Worm (Caenorhabditis elegans) whole organism, L4 larva: ENCODE measurements around the gene C16B8.3.

ENCODE experiments used
- F44E2.7 ChIP-seq: fragments of 200-800 bp; sonication (Bioruptor generic); IDR thresholded peaks from 2 replicates; pipeline ENCODE4 v2.1.2; 2022; ENCODE audit warnings: missing genetic modification characterization, missing compliant biosample characterization
- Y5F2A.4 ChIP-seq: fragments of 200-800 bp; sonication (Bioruptor generic); optimal IDR thresholded peaks from 2 replicates; lab custom pipeline; 2018; ENCODE audit warnings: mild to moderate bottlenecking, missing genetic modification characterization, missing compliant biosample characterization
- ZK337.2 ChIP-seq: fragments of 200-800 bp; sonication (Bioruptor generic); IDR thresholded peaks from 2 replicates; pipeline ENCODE4 v1.3.6; 2022; ENCODE audit warnings: missing genetic modification reagents, missing genetic modification characterization, missing compliant biosample characterization
- aha-1 ChIP-seq: fragments of 150-350 bp; peaks from one replicate; lab custom pipeline; 2014; ENCODE audit warnings: missing biosample characterization, missing genetic modification characterization
- aly-2 ChIP-seq: sonication (generic microtip); optimal IDR thresholded peaks from 2 replicates; lab custom pipeline; 2018; ENCODE audit warnings: missing biosample characterization, missing genetic modification characterization
- ama-1 ChIP-seq: fragments of 150-350 bp; optimal IDR thresholded peaks from 2 replicates; lab custom pipeline; 2014; ENCODE audit warnings: inconsistent platforms, mixed read lengths
- attf-4 ChIP-seq: sonication (generic microtip); optimal IDR thresholded peaks from 3 replicates; lab custom pipeline; 2017; ENCODE audit warnings: missing biosample characterization, missing genetic modification characterization
- ceh-20 ChIP-seq: fragments of 200-800 bp; sonication (Bioruptor generic); IDR thresholded peaks from 2 replicates; pipeline ENCODE4 v1.3.6; 2022; ENCODE audit warnings: missing genetic modification reagents, missing genetic modification characterization, missing compliant biosample characterization
- ceh-32 ChIP-seq: sonication (generic microtip); optimal IDR thresholded peaks from 2 replicates; lab custom pipeline; 2016; ENCODE audit warnings: mild to moderate bottlenecking, missing genetic modification characterization, missing compliant biosample characterization; ENCODE audit not compliant: poor library complexity
- daf-19 ChIP-seq: fragments of 200-800 bp; sonication (Bioruptor generic); conservative IDR thresholded peaks from 2 replicates; pipeline ENCODE4 v1.3.6; 2022; ENCODE audit warnings: missing genetic modification characterization, missing compliant biosample characterization
- dmd-8 ChIP-seq: fragments of 200-800 bp; sonication (Bioruptor generic); IDR thresholded peaks from 2 replicates; pipeline ENCODE4 v1.3.6; 2022; ENCODE audit warnings: missing genetic modification characterization, missing compliant biosample characterization
- dve-1 ChIP-seq: sonication (generic microtip); optimal IDR thresholded peaks from 2 replicates; lab custom pipeline; 2017; ENCODE audit warnings: antibody characterized with exemption, mild to moderate bottlenecking, missing genetic modification characterization, missing compliant biosample characterization; ENCODE audit not compliant: insufficient read depth
- egl-27 ChIP-seq: sonication (generic microtip); optimal IDR thresholded peaks from 3 replicates; lab custom pipeline; 2017; ENCODE audit warnings: missing biosample characterization, missing genetic modification reagents, missing genetic modification characterization
- hif-1 ChIP-seq, 2 experiments: sonication (generic microtip); optimal IDR thresholded peaks; 2 replicates each; lab custom pipeline; 2016 to 2017; ENCODE audit warnings: missing compliant biosample characterization in 2 of 2, missing genetic modification characterization in 2 of 2, missing genetic modification reagents in 2 of 2, missing genotype in 2 of 2, mild to moderate bottlenecking in 1 of 2
- hlh-30 ChIP-seq: sonication (generic microtip); optimal IDR thresholded peaks from 2 replicates; lab custom pipeline; 2017; ENCODE audit warnings: antibody characterized with exemption, mild to moderate bottlenecking, missing genetic modification characterization, missing compliant biosample characterization; ENCODE audit not compliant: insufficient read depth
- jun-1 ChIP-seq: fragments of 150-350 bp; optimal IDR thresholded peaks from 2 replicates; lab custom pipeline; 2014; ENCODE audit warnings: missing biosample characterization, missing genetic modification reagents, missing genetic modification characterization
- lin-13 ChIP-seq: fragments of 150-350 bp; optimal IDR thresholded peaks from 2 replicates; lab custom pipeline; 2014; ENCODE audit warnings: missing biosample characterization, missing genetic modification reagents, missing genetic modification characterization
- lin-15B ChIP-seq: fragments of 150-350 bp; sonication (generic microtip); optimal IDR thresholded peaks from 3 replicates; lab custom pipeline; 2014; ENCODE audit warnings: missing biosample characterization, missing genetic modification characterization
- lin-29 ChIP-seq: fragments of 200-800 bp; sonication (Bioruptor generic); IDR thresholded peaks from 2 replicates; pipeline ENCODE4 v1.3.6; 2022; ENCODE audit warnings: missing genetic modification reagents, missing genetic modification characterization, missing compliant biosample characterization
- lin-39 ChIP-seq: fragments of 150-350 bp; optimal IDR thresholded peaks from 2 replicates; lab custom pipeline; 2014; ENCODE audit warnings: missing biosample characterization, missing genetic modification reagents, missing genetic modification characterization
- lir-3 ChIP-seq: sonication (generic microtip); optimal IDR thresholded peaks from 2 replicates; lab custom pipeline; 2016; ENCODE audit warnings: mild to moderate bottlenecking, missing genetic modification characterization, missing compliant biosample characterization
- lsy-2 ChIP-seq, 2 experiments: fragments of 150-350 bp in 1 of 2; sonication (generic microtip) in 1 of 2; optimal IDR thresholded peaks; 2 replicates each; lab custom pipeline; 2014 to 2017; ENCODE audit warnings: missing biosample characterization in 2 of 2, missing genetic modification characterization in 2 of 2
- madf-9 ChIP-seq: fragments of 200-800 bp; sonication (Bioruptor generic); conservative IDR thresholded peaks from 2 replicates; pipeline ENCODE4 v1.3.6; 2022; ENCODE audit warnings: missing genetic modification reagents, missing genetic modification characterization, missing compliant biosample characterization
- mes-2 ChIP-seq: sonication (generic microtip); optimal IDR thresholded peaks from 2 replicates; lab custom pipeline; 2016; ENCODE audit warnings: missing genotype, mild to moderate bottlenecking, missing genetic modification characterization, missing compliant biosample characterization; ENCODE audit not compliant: poor library complexity, severe bottlenecking
- nhr-11 ChIP-seq: fragments of 150-350 bp; optimal IDR thresholded peaks from 2 replicates; lab custom pipeline; 2014; ENCODE audit warnings: missing biosample characterization, missing genetic modification characterization
- nhr-111 ChIP-seq: fragments of 200-800 bp; sonication (Bioruptor generic); optimal IDR thresholded peaks from 2 replicates; lab custom pipeline; 2018; ENCODE audit warnings: mild to moderate bottlenecking, missing genetic modification characterization, missing compliant biosample characterization
- nhr-237 ChIP-seq: sonication (generic microtip); optimal IDR thresholded peaks from 2 replicates; lab custom pipeline; 2017; ENCODE audit warnings: missing biosample characterization, missing genetic modification characterization
- nhr-25 ChIP-seq: sonication (generic microtip); optimal IDR thresholded peaks from 2 replicates; lab custom pipeline; 2017; ENCODE audit warnings: missing genetic modification characterization, mild to moderate bottlenecking, missing compliant biosample characterization, antibody characterized with exemption, moderate library complexity, borderline replicate concordance; ENCODE audit not compliant: insufficient read depth
- nhr-42 ChIP-seq: fragments of 200-800 bp; sonication (Bioruptor generic); IDR thresholded peaks from 2 replicates; pipeline ENCODE4 v1.3.6; 2022; ENCODE audit warnings: missing genetic modification characterization, missing compliant biosample characterization
- nhr-48 ChIP-seq: sonication (generic microtip); optimal IDR thresholded peaks from 2 replicates; lab custom pipeline; 2016; ENCODE audit warnings: mild to moderate bottlenecking, missing genetic modification characterization, missing compliant biosample characterization
- nhr-6 ChIP-seq: fragments of 150-350 bp; optimal IDR thresholded peaks from 2 replicates; lab custom pipeline; 2014; ENCODE audit warnings: missing biosample characterization, missing genetic modification characterization
- nhr-76 ChIP-seq: fragments of 150-350 bp; optimal IDR thresholded peaks from 2 replicates; lab custom pipeline; 2014; ENCODE audit warnings: missing biosample characterization, missing genetic modification characterization
- pha-4 ChIP-seq, 2 experiments: fragments of 150-350 bp in 1 of 2; fragments of 200-800 bp in 1 of 2; sonication (Bioruptor generic) in 1 of 2; IDR thresholded peaks in 1 of 2; optimal IDR thresholded peaks in 1 of 2; 2 replicates each; pipeline versions ENCODE4 v1.3.6 to Lab custom; 2014 to 2022; ENCODE audit warnings: missing genetic modification characterization in 2 of 2, missing genetic modification reagents in 2 of 2, missing biosample characterization in 1 of 2, missing compliant biosample characterization in 1 of 2
- php-3 ChIP-seq: fragments of 200-800 bp; sonication (Bioruptor generic); IDR thresholded peaks from 2 replicates; pipeline ENCODE4 v1.3.6; 2022; ENCODE audit warnings: missing genetic modification reagents, missing genetic modification characterization, missing compliant biosample characterization
- skn-1 ChIP-seq: fragments of 150-350 bp; optimal IDR thresholded peaks from 2 replicates; lab custom pipeline; 2014; ENCODE audit warnings: missing biosample characterization, missing genetic modification characterization
- spr-1 ChIP-seq: sonication (generic microtip); optimal IDR thresholded peaks from 2 replicates; lab custom pipeline; 2016; ENCODE audit warnings: mild to moderate bottlenecking, missing genetic modification characterization, missing compliant biosample characterization
- tag-97 ChIP-seq: fragments of 200-800 bp; sonication (Bioruptor generic); IDR thresholded peaks from 2 replicates; pipeline ENCODE4 v1.3.6; 2022; ENCODE audit warnings: missing genetic modification characterization, missing compliant biosample characterization
- unc-130 ChIP-seq: sonication (generic microtip); optimal IDR thresholded peaks from 2 replicates; lab custom pipeline; 2016; ENCODE audit warnings: missing genetic modification reagents, missing genetic modification characterization, missing compliant biosample characterization
- unc-62 ChIP-seq, 3 experiments: fragments of 150-350 bp in 1 of 3; sonication (generic microtip); optimal IDR thresholded peaks in 2 of 3; peaks in 1 of 3; 1 replicate in 1 of 3; 2 replicates in 2 of 3; lab custom pipeline; 2014 to 2017; ENCODE audit warnings: missing biosample characterization in 3 of 3, missing genetic modification characterization in 3 of 3, missing genetic modification reagents in 3 of 3, missing genotype in 1 of 3
- vab-7 ChIP-seq: fragments of 200-800 bp; sonication (Bioruptor generic); IDR thresholded peaks from 2 replicates; pipeline ENCODE4 v1.3.6; 2022; ENCODE audit warnings: missing genetic modification reagents, missing genetic modification characterization, missing compliant biosample characterization

C16B8.3 gene

DNA sequence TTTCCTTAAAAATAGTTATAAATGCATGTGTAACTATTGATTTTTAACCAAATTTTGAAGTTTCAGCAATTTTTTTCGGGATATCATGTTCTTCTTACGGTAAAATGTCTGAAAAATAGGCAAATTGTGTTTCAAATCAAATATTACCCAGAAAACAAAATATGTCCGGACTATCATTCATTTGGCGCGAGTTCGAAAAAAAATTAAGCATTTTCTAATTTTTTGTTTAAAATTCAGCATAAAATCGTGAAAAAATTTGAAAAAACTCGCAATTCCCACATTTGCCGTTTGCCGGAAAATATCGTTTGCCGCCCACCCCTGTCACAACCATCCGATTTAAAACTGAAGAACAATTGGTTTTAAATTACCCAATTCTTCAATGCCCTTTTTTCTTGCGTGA is 23.2 kb upstream of the C16B8.3 start:
- TF ChIP-seq ceh-32 (tag; lab: Kevin White, UChicago), result no peak
- TF ChIP-seq nhr-6 (tag; lab: Kevin White, UChicago), result no peak
- no peak for TF ChIP-seq ZK337.2 (GFP tag; lab: Robert Waterston, UW)
- TF ChIP-seq php-3 (GFP tag; lab: Robert Waterston, UW), result no peak
- TF ChIP-seq aha-1, result peak; percentile 97
- TF ChIP-seq unc-62 (GFP tag; optimal IDR thresholded peaks at IDR 0.05 in 1 of 2; lab: Kevin White, UChicago), result no peak
- TF ChIP-seq unc-62 (tag; optimal IDR thresholded peaks at IDR 0.05; lab: Kevin White, UChicago), result no peak
- no peak for TF ChIP-seq attf-4
- no peak for TF ChIP-seq aly-2 (tag; lab: Kevin White, UChicago)
- no peak for TF ChIP-seq lin-29 (GFP tag; lab: Robert Waterston, UW)

ce11 chrX:3990941-3991340 is 22.5 kb upstream of the C16B8.3 start:
- TF ChIP-seq ZK337.2 (GFP tag; lab: Robert Waterston, UW) (no peak), Y5F2A.4 (GFP tag; lab: Kevin White, UChicago) (no peak)
- TF ChIP-seq, all 104 proteins: peak for 0

- TF ChIP-seq mes-2 (tag; lab: Kevin White, UChicago) (no peak), lin-39 (tag; lab: Kevin White, UChicago) (no peak), pha-4 (GFP tag; IDR thresholded peaks at IDR 0.05; lab: Robert Waterston, UW) (no peak), pha-4 (tag; optimal IDR thresholded peaks at IDR 0.05; lab: Kevin White, UChicago) (peak; percentile 3), spr-1 (tag; lab: Kevin White, UChicago) (no peak), dve-1 (tag; lab: Kevin White, UChicago) (no peak), nhr-237 (tag; lab: Kevin White, UChicago) (no peak), attf-4 (no peak), daf-19 (GFP tag; lab: Robert Waterston, UW) (no peak), hif-1 (tag; optimal IDR thresholded peaks at IDR 0.05; lab: Kevin White, UChicago) (no peak), hlh-30 (tag; lab: Kevin White, UChicago) (peak; percentile 53), nhr-111 (GFP tag; lab: Kevin White, UChicago) (no peak), tag-97 (no peak), lsy-2 (tag; optimal IDR thresholded peaks at IDR 0.05; lab: Kevin White, UChicago) (no peak), lin-13 (GFP tag; lab: Kevin White, UChicago) (no peak), aha-1 (peak; percentile 12), nhr-11 (peak; percentile 23), ceh-20 (GFP tag; lab: Robert Waterston, UW) (no peak)
Observed at ce11 chrX:3990495-3990894, 22.1 kb upstream of the C16B8.3 start.

ce11 chrX:3988575-3988974 is 20.1 kb upstream of the C16B8.3 start:
- TF ChIP-seq nhr-76 (tag; lab: Kevin White, UChicago) (no peak), nhr-42 (GFP tag; lab: Robert Waterston, UW) (no peak), tag-97 (no peak), lin-13 (GFP tag; lab: Kevin White, UChicago) (no peak), egl-27 (no peak), vab-7 (GFP tag; lab: Robert Waterston, UW) (no peak), ama-1 (lab: Kevin White, UChicago) (no peak), lir-3 (no peak), mes-2 (tag; lab: Kevin White, UChicago) (no peak), lin-15B (tag; lab: Kevin White, UChicago) (no peak), nhr-25 (tag; lab: Kevin White, UChicago) (no peak), spr-1 (tag; lab: Kevin White, UChicago) (no peak), skn-1 (tag; lab: Kevin White, UChicago) (no peak), jun-1 (tag; lab: Kevin White, UChicago) (no peak), F44E2.7 (GFP tag; lab: Robert Waterston, UW) (no peak), nhr-237 (tag; lab: Kevin White, UChicago) (no peak), nhr-48 (no peak), dmd-8 (no peak), unc-130 (no peak), madf-9 (GFP tag; lab: Robert Waterston, UW) (no peak)
